ENCODE assay signal across 4 worm cellular contexts in the genomic region with DNA sequence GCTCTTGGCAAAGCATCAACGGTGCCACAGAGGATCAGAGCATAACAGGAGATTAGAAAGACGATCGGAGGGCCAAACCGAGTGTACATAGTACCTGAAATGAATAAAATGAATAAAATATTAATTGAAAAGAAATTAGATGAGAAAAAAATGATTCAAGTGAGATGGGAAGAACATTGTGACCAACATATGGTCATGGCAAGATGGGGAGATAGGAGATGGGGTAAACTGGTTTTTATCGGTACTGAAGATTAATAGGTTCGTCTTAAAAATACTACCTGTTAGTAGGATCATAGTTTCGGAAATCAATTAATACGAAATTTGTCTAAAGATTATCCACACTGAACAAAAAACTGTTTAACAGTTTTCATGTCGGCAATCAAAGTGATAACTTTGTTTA.
TF ChIP-seq lines count a peak whose summit lies in the region.

A gene (minus strand): TSS at position 101 of the 400 bp plus-strand sequence.

TF ChIP-seq in whole organism, L1 larva, 84 proteins besides CTCF, POLR2A, EP300 and RAD21:
- TF ChIP-seq nhr-19 (GFP tag; conservative IDR thresholded peaks at IDR 0.05; lab: Robert Waterston, UW): no peak
- TF ChIP-seq lir-3 (tag; optimal IDR thresholded peaks at IDR 0.05; lab: Kevin White, UChicago; ENCODE audit: poor library complexity): no peak
- TF ChIP-seq elt-3 (tag; optimal IDR thresholded peaks at IDR 0.05; lab: Kevin White, UChicago): peak in 4 of 6 experiments; percentile 17 to 40 (median 27)
- no peak for TF ChIP-seq sox-4 (tag; optimal IDR thresholded peaks at IDR 0.05; lab: Kevin White, UChicago)
- no peak for TF ChIP-seq unc-30 (tag; optimal IDR thresholded peaks at IDR 0.05; lab: Kevin White, UChicago)
- peak; percentile 23 for TF ChIP-seq nhr-20 (tag; optimal IDR thresholded peaks at IDR 0.05; lab: Kevin White, UChicago)
- TF ChIP-seq sptf-1 (tag; optimal IDR thresholded peaks at IDR 0.05; lab: Kevin White, UChicago): no peak
- peak; percentile 39; the same call in 1 of the 2 replicates for TF ChIP-seq grh-1 (GFP tag; IDR thresholded peaks at IDR 0.05; lab: Robert Waterston, UW)
- no peak for TF ChIP-seq fkh-10 (GFP tag; optimal IDR thresholded peaks at IDR 0.05; lab: Kevin White, UChicago)
- peak; percentile 0 for TF ChIP-seq unc-130 (tag; optimal IDR thresholded peaks at IDR 0.05; lab: Kevin White, UChicago)
- TF ChIP-seq lin-14 (GFP tag; optimal IDR thresholded peaks at IDR 0.05; lab: Kevin White, UChicago): peak; percentile 45
- no peak for TF ChIP-seq lin-13 (GFP tag; optimal IDR thresholded peaks at IDR 0.05; lab: Kevin White, UChicago)
- peak; percentile 57 for TF ChIP-seq nhr-85 (tag; lab: Kevin White, UChicago)
- TF ChIP-seq sup-37 (GFP tag; optimal IDR thresholded peaks at IDR 0.05; lab: Kevin White, UChicago): no peak

TF ChIP-seq in whole organism, L2 larva, 48 proteins besides CTCF, POLR2A, EP300 and RAD21:
- TF ChIP-seq nhr-23 (tag; optimal IDR thresholded peaks at IDR 0.05; lab: Kevin White, UChicago) (no peak), sma-9 (GFP tag; optimal IDR thresholded peaks at IDR 0.05; lab: Kevin White, UChicago) (peak; percentile 24), sma-9 (tag; optimal IDR thresholded peaks at IDR 0.05; lab: Kevin White, UChicago) (no peak)

TF ChIP-seq in whole organism, L3 larva, 47 proteins besides CTCF, POLR2A, EP300 and RAD21:
- TF ChIP-seq egl-27 (tag; optimal IDR thresholded peaks at IDR 0.05; lab: Kevin White, UChicago) (no peak), nhr-23 (tag; optimal IDR thresholded peaks at IDR 0.05; lab: Kevin White, UChicago) (peak; percentile 13)

TF ChIP-seq in whole organism, L4 larva, 104 proteins besides CTCF, POLR2A, EP300 and RAD21:
- TF ChIP-seq php-3 (GFP tag; IDR thresholded peaks at IDR 0.05; lab: Robert Waterston, UW) (no peak), mdl-1 (tag; optimal IDR thresholded peaks at IDR 0.05; lab: Kevin White, UChicago) (no peak), nhr-111 (GFP tag; optimal IDR thresholded peaks at IDR 0.05; lab: Kevin White, UChicago) (no peak), ceh-32 (tag; optimal IDR thresholded peaks at IDR 0.05; lab: Kevin White, UChicago; ENCODE audit: poor library complexity) (no peak), lin-1 (GFP tag; IDR thresholded peaks at IDR 0.05; lab: Robert Waterston, UW) (no peak), nhr-28 (tag; optimal IDR thresholded peaks at IDR 0.05; lab: Kevin White, UChicago) (peak; percentile 3), hlh-11 (tag; optimal IDR thresholded peaks at IDR 0.05; lab: Kevin White, UChicago) (peak; percentile 6)
